Worm (Caenorhabditis elegans) whole organism, midembryonic: ENCODE data around the gene Y38E10A.28.

Source experiments
- T22C8.4 ChIP-seq: fragments of 200-800 bp; sonication (Bioruptor generic); IDR thresholded peaks from 2 replicates; pipeline ENCODE4 v1.3.6; 2022; ENCODE audit warnings: missing genetic modification characterization, missing compliant biosample characterization
- cog-1 ChIP-seq: sonication (generic microtip); optimal IDR thresholded peaks from 2 replicates; lab custom pipeline; 2016; ENCODE audit warnings: missing genetic modification characterization, missing compliant biosample characterization
- flt-1 ChIP-seq: fragments of 200-800 bp; sonication (Bioruptor generic); IDR thresholded peaks from 2 replicates; pipeline ENCODE4 v1.3.6; 2022; ENCODE audit warnings: missing genetic modification characterization, missing compliant biosample characterization
- klf-2 ChIP-seq: fragments of 200-800 bp; sonication (Bioruptor generic); conservative IDR thresholded peaks from 2 replicates; pipeline ENCODE4 v1.3.6; 2022; ENCODE audit warnings: missing genetic modification reagents, missing genetic modification characterization, missing compliant biosample characterization
- med-1 ChIP-seq: sonication (generic microtip); optimal IDR thresholded peaks from 2 replicates; lab custom pipeline; 2017; ENCODE audit warnings: missing genetic modification characterization, mild to moderate bottlenecking, missing compliant biosample characterization, antibody characterized with exemption, missing genetic modification reagents; ENCODE audit not compliant: insufficient read depth
- ref-1 ChIP-seq: fragments of 200-800 bp; sonication (Bioruptor generic); conservative IDR thresholded peaks from 2 replicates; pipeline ENCODE4 v1.3.6; 2022; ENCODE audit warnings: missing genetic modification reagents, missing genetic modification characterization, missing compliant biosample characterization
- tab-1 ChIP-seq: fragments of 200-800 bp; sonication (Bioruptor generic); IDR thresholded peaks from 2 replicates; pipeline ENCODE4 v1.3.6; 2022; ENCODE audit warnings: missing genetic modification characterization, missing compliant biosample characterization
- ztf-23 ChIP-seq: fragments of 200-800 bp; sonication (Bioruptor generic); IDR thresholded peaks from 2 replicates; pipeline ENCODE4 v1.3.6; 2022; ENCODE audit warnings: missing genetic modification reagents, missing genetic modification characterization, missing compliant biosample characterization
- ztf-29 ChIP-seq: fragments of 200-800 bp; sonication (Bioruptor generic); IDR thresholded peaks from 2 replicates; pipeline ENCODE4 v1.3.6; 2022; ENCODE audit warnings: missing genetic modification reagents, missing genetic modification characterization, missing compliant biosample characterization

The Y38E10A.28 gene

DNA sequence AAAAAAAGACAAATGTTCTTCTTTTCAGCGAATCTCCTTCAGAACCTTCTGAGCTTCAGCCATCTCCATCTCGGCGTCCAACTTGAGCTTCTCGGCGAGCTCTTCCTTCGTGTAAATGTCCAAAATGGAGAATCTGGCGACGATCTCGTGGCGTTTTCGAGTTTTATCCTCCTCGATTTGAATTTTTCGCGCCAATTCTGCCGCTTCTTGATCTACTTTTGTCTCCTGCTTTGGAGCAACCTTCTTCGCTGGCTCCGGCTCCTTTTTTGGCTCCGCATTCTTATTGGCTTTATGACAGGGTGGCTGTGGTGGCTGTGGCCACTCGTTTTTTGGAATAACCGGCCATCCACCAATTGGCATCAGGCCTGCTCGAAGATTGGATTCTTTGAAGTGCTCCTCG, 43.8 kb downstream of the Y38E10A.28 start:
- TF ChIP-seq med-1 (GFP tag; lab: Kevin White, UChicago): no peak
- no peak for TF ChIP-seq ztf-29 (GFP tag; lab: Robert Waterston, UW)
- no peak for TF ChIP-seq flt-1 (GFP tag; lab: Robert Waterston, UW)
- TF ChIP-seq cog-1: no peak
- no peak for TF ChIP-seq ztf-23
- no peak for TF ChIP-seq tab-1
- no peak for TF ChIP-seq ref-1 (GFP tag; lab: Robert Waterston, UW)
- TF ChIP-seq klf-2 (GFP tag; lab: Robert Waterston, UW): no peak
- TF ChIP-seq T22C8.4 (GFP tag; lab: Robert Waterston, UW): no peak

DNA sequence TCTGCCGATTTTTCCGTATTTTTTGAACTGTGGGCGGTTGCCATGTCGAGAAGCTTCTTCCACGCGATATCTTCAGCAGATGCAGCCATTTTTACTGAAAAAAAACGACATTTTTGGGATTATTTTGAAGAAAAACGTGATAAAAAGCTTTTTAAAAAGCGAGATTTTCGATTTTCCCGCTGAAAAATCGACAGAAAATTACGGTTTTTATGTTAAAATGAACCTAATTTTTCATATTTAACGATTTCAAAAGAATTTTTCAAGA, 48.2 kb downstream of the Y38E10A.28 start, which contains the start of gene Y38E10A.22:
TSS of gene Y38E10A.22 (minus strand) at position 101 of the 265 bp plus-strand sequence.
- TF ChIP-seq T22C8.4 (GFP tag; lab: Robert Waterston, UW) (no peak), klf-2 (GFP tag; lab: Robert Waterston, UW) (no peak), tab-1 (no peak), ztf-23 (no peak), cog-1 (no peak), flt-1 (GFP tag; lab: Robert Waterston, UW) (no peak), ztf-29 (GFP tag; lab: Robert Waterston, UW) (no peak), med-1 (GFP tag; lab: Kevin White, UChicago) (no peak), ref-1 (GFP tag; lab: Robert Waterston, UW) (no peak)

DNA sequence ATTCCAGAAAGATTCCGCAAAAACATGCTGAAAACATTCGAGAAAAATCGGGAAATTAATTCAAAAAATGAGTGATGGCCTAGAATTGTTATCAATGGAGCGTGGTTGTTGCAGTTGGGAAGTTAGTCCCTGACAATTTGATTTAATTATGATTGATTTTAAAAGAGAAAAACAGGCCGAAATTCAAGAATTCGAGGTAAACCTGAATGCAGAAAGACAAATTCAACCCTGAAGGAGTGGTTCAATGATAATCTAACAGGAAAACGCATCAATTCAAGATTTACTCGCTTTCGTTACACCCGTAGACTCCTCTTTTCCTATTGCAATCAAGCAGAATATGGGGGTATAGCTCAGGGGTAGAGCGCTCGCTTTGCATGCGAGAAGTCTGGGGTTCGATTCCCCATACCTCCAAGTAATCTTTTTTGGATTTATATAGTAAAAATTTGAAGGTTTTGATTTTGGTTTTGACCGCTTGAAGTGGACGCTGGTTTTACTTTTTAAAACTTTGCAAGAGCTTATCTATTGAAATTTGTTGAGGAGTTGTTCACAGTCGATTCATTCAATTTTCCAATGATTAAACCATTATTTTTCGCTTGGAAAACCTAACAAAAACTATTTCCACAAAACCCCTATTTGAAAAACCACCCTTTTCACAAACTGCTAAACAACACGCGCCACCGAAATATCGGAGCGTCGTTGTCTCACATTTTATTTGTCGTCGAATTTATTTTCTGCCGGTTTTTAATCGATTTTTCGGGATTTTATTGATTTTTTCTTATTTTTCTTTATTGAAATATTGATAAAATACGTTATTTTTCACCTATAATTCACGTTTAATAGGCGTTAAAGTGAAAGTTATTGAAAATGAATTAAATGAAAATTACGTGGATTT, 48.7 kb downstream of the Y38E10A.28 start:
- no peak; the same call in 1 of the 2 replicates for TF ChIP-seq ztf-29 (GFP tag; lab: Robert Waterston, UW)
- TF ChIP-seq ztf-23: 0 out of 2 replicates have a peak, but pooled peaks have one; percentile 60
- peak; percentile 14 for TF ChIP-seq cog-1
- TF ChIP-seq ref-1 (GFP tag; lab: Robert Waterston, UW): no peak
- TF ChIP-seq med-1 (GFP tag; lab: Kevin White, UChicago): no peak
- peak; percentile 56; the same call in 1 of the 2 replicates for TF ChIP-seq T22C8.4 (GFP tag; lab: Robert Waterston, UW)
- TF ChIP-seq flt-1 (GFP tag; lab: Robert Waterston, UW): peak; percentile 82
- 0 out of 2 replicates have a peak, but pooled peaks have one; percentile 55 for TF ChIP-seq klf-2 (GFP tag; lab: Robert Waterston, UW)
- peak; percentile 74 for TF ChIP-seq tab-1

DNA sequence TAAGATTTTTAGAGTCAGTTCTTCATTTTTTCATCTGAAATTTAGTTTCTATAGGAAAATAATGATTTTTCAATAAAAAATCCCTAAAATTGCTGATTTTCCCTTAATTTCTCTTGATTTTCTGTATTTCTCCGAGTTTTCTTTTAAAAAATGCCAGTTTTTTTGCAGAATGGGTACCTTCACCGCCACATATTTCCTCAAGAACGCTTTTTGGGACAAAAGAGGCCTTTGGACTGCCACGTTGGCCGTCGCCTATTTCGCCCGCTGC, 49.3 kb downstream of the Y38E10A.28 start, which contains the start of gene Y38E10A.24:
TSS of gene Y38E10A.24 (plus strand) at position 169 of the 268 bp plus-strand sequence.
- TF ChIP-seq tab-1 (no peak), klf-2 (GFP tag; lab: Robert Waterston, UW) (no peak), T22C8.4 (GFP tag; lab: Robert Waterston, UW) (no peak), flt-1 (GFP tag; lab: Robert Waterston, UW) (no peak), med-1 (GFP tag; lab: Kevin White, UChicago) (no peak), ztf-23 (no peak), cog-1 (no peak), ref-1 (GFP tag; lab: Robert Waterston, UW) (no peak), ztf-29 (GFP tag; lab: Robert Waterston, UW) (no peak)

DNA sequence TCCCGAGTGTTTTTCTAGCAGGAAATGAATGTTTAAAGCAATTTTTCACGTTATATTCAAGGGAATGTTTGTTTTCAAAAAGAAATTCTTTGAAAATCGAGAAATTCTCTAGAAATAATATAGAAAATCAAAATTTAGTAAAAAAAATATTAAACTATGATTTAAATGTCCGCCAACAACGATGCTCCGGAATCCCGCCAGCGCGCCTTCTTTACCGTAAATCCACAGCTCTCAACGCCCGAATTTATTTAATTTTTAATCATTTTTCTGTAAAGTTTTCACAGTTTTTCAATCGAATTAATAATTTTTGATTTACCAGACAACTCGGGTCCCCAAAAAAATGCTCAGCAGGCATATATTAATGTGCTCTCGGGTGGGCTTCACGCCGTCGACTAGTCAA, 50.1 kb downstream of the Y38E10A.28 start, which contains the start of the genes Y38E10A.33 and cox-10:
TSS of gene Y38E10A.33 (minus strand) at position 12 of the 400 bp plus-strand sequence.
TSS of gene cox-10 (plus strand) at position 320 of the 400 bp plus-strand sequence.
- TF ChIP-seq flt-1 (GFP tag; lab: Robert Waterston, UW) (0 out of 2 replicates have a peak, but pooled peaks have one; percentile 57), klf-2 (GFP tag; lab: Robert Waterston, UW) (no peak)
